Worm (Caenorhabditis elegans) whole organism, mixed stage, embryonic: ENCODE results near the gene B0294.1.

Experiments
- ceh-83 ChIP-seq: fragments of 200-800 bp; sonication (Bioruptor generic); optimal IDR thresholded peaks from 2 replicates; lab custom pipeline; 2018; ENCODE audit warnings: mild to moderate bottlenecking, missing genetic modification characterization, missing compliant biosample characterization
- ces-1 ChIP-seq: fragments of 150-350 bp; optimal IDR thresholded peaks from 2 replicates; lab custom pipeline; 2014; ENCODE audit warnings: missing biosample characterization, missing genetic modification reagents, missing genetic modification characterization
- drap-1 ChIP-seq: fragments of 200-800 bp; sonication (Bioruptor generic); optimal IDR thresholded peaks from 3 replicates; lab custom pipeline; 2018; ENCODE audit warnings: mild to moderate bottlenecking, missing genetic modification characterization, missing compliant biosample characterization
- ham-2 ChIP-seq: fragments of 200-800 bp; sonication (Bioruptor generic); optimal IDR thresholded peaks from 2 replicates; lab custom pipeline; 2018; ENCODE audit warnings: mild to moderate bottlenecking, missing genetic modification characterization, missing compliant biosample characterization
- lin-13 ChIP-seq: fragments of 150-350 bp; optimal IDR thresholded peaks from 2 replicates; lab custom pipeline; 2014; ENCODE audit warnings: missing biosample characterization, missing genetic modification characterization
- lin-32 ChIP-seq: fragments of 200-800 bp; sonication (Bioruptor generic); optimal IDR thresholded peaks from 2 replicates; lab custom pipeline; 2018; ENCODE audit warnings: mild to moderate bottlenecking, missing genetic modification characterization, missing compliant biosample characterization
- pha-4 ChIP-seq: fragments of 150-350 bp; optimal IDR thresholded peaks from 2 replicates; lab custom pipeline; 2018; ENCODE audit warnings: missing biosample characterization, missing genetic modification reagents, missing genetic modification characterization
- sem-2 ChIP-seq: fragments of 200-800 bp; sonication (Bioruptor generic); optimal IDR thresholded peaks from 2 replicates; lab custom pipeline; 2018; ENCODE audit warnings: mild to moderate bottlenecking, missing genetic modification characterization, missing compliant biosample characterization
- snpc-4 ChIP-seq: fragments of 150-350 bp; optimal IDR thresholded peaks from 2 replicates; lab custom pipeline; 2014; ENCODE audit warnings: missing biosample characterization, missing genetic modification characterization
- sptf-1 ChIP-seq: sonication (generic microtip); optimal IDR thresholded peaks from 2 replicates; lab custom pipeline; 2017; ENCODE audit warnings: mild to moderate bottlenecking, missing genetic modification characterization, moderate library complexity, missing compliant biosample characterization
- unc-62 ChIP-seq: fragments of 150-350 bp; optimal IDR thresholded peaks from 2 replicates; lab custom pipeline; 2014; ENCODE audit warnings: missing biosample characterization, missing genetic modification reagents, missing genetic modification characterization
- ztf-11 ChIP-seq: fragments of 150-350 bp; optimal IDR thresholded peaks from 2 replicates; lab custom pipeline; 2014; ENCODE audit warnings: missing biosample characterization, missing genetic modification characterization

ce11 chrX:1848575-1848974, 48.6 kb downstream of the B0294.1 start, which contains the start of gene ceh-41:
- TF ChIP-seq ztf-11 (tag; lab: Kevin White, UChicago) (no peak), sptf-1 (tag; lab: Kevin White, UChicago) (no peak), unc-62 (GFP tag; lab: Kevin White, UChicago) (no peak), sem-2 (GFP tag; lab: Kevin White, UChicago) (no peak), lin-32 (GFP tag; lab: Kevin White, UChicago) (no peak), pha-4 (tag; lab: Kevin White, UChicago) (no peak), drap-1 (GFP tag; lab: Kevin White, UChicago) (no peak), ces-1 (GFP tag; lab: Kevin White, UChicago) (no peak), ham-2 (no peak), snpc-4 (tag; lab: Kevin White, UChicago) (no peak), lin-13 (tag; lab: Kevin White, UChicago) (no peak), ceh-83 (GFP tag; lab: Kevin White, UChicago) (no peak)
